Fruit fly (Drosophila melanogaster): Measurements from ENCODE around the gene CG11317.

CG11317 gene

dm6 chr3R:31059807-31060707 is 37.1 kb downstream of the CG11317 start:
- no peak for TF ChIP-seq dmrt93B (GFP tag; optimal IDR thresholded peaks at IDR 0.05)
- no peak for TF ChIP-seq Rel (GFP tag; optimal IDR thresholded peaks at IDR 0.05)
- TF ChIP-seq Rel (tag; optimal IDR thresholded peaks at IDR 0.05) = no peak
- TF ChIP-seq woc (GFP tag; optimal IDR thresholded peaks at IDR 0.05) = no peak
- TF ChIP-seq foxo (GFP tag; optimal IDR thresholded peaks at IDR 0.05) = peak in 1 of 2 experiments; percentile 33
- no peak for TF ChIP-seq Jra (GFP tag; optimal IDR thresholded peaks at IDR 0.05)
- TF ChIP-seq HLH106 (tag; optimal IDR thresholded peaks at IDR 0.05) = peak; percentile 25
- no peak for TF ChIP-seq Hr78 (GFP tag; optimal IDR thresholded peaks at IDR 0.05)
- TF ChIP-seq usp (GFP tag; optimal IDR thresholded peaks at IDR 0.05) = no peak
- no peak for TF ChIP-seq br (GFP tag; optimal IDR thresholded peaks at IDR 0.05)
- TF ChIP-seq lola (GFP tag; optimal IDR thresholded peaks at IDR 0.05) = no peak
- TF ChIP-seq brk (GFP tag; optimal IDR thresholded peaks at IDR 0.05) = no peak
- TF ChIP-seq N (GFP tag; optimal IDR thresholded peaks at IDR 0.05) = no peak
- TF ChIP-seq OdsH (GFP tag; optimal IDR thresholded peaks at IDR 0.05) = no peak
- no peak for TF ChIP-seq Sp1 (GFP tag; optimal IDR thresholded peaks at IDR 0.05)
- TF ChIP-seq dsf (GFP tag; optimal IDR thresholded peaks at IDR 0.05; ENCODE audit: borderline replicate concordance) = no peak
- TF ChIP-seq pan (optimal IDR thresholded peaks at IDR 0.05) = peak; percentile 45
- TF ChIP-seq fru (GFP tag; optimal IDR thresholded peaks at IDR 0.05) = peak; percentile 20
- no peak for TF ChIP-seq Dfd (GFP tag; optimal IDR thresholded peaks at IDR 0.05)
- TF ChIP-seq CrebA (GFP tag; optimal IDR thresholded peaks at IDR 0.05; ENCODE audit: borderline replicate concordance) = no peak
- TF ChIP-seq jim (GFP tag; optimal IDR thresholded peaks at IDR 0.05) = no peak
- peak; percentile 7 for TF ChIP-seq CG32264 (GFP tag; optimal IDR thresholded peaks at IDR 0.05)
- TF ChIP-seq GATAd (GFP tag; optimal IDR thresholded peaks at IDR 0.05) = no peak
- TF ChIP-seq rgr (GFP tag; optimal IDR thresholded peaks at IDR 0.05) = no peak
- no peak for TF ChIP-seq ey (GFP tag; optimal IDR thresholded peaks at IDR 0.05)
- no peak for TF ChIP-seq tai (GFP tag; optimal IDR thresholded peaks at IDR 0.05)
- TF ChIP-seq Vsx2 (GFP tag; optimal IDR thresholded peaks at IDR 0.05; ENCODE audit: partially characterized antibody) = no peak
- no peak for TF ChIP-seq dl (GFP tag; optimal IDR thresholded peaks at IDR 0.05; ENCODE audit: insufficient read depth in 1 of 2, partially characterized antibody in 2 of 2)
- TF ChIP-seq h (GFP tag; optimal IDR thresholded peaks at IDR 0.05) = no peak
- no peak for TF ChIP-seq Hnf4 (GFP tag; optimal IDR thresholded peaks at IDR 0.05)
- no peak for TF ChIP-seq CG9705 (GFP tag; optimal IDR thresholded peaks at IDR 0.05)
- TF ChIP-seq Dif (GFP tag; optimal IDR thresholded peaks at IDR 0.05; ENCODE audit: partially characterized antibody) = no peak
- TF ChIP-seq psq (GFP tag; optimal IDR thresholded peaks at IDR 0.05) = peak; percentile 52

- peak; percentile 81 for TF ChIP-seq fru (GFP tag; optimal IDR thresholded peaks at IDR 0.05)
- no peak for TF ChIP-seq Rel (GFP tag; optimal IDR thresholded peaks at IDR 0.05)
- peak; percentile 40 for TF ChIP-seq Rel (tag; optimal IDR thresholded peaks at IDR 0.05)
- no peak for TF ChIP-seq Hr78 (GFP tag; optimal IDR thresholded peaks at IDR 0.05)
- no peak for TF ChIP-seq GATAd (GFP tag; optimal IDR thresholded peaks at IDR 0.05)
- TF ChIP-seq lola (GFP tag; optimal IDR thresholded peaks at IDR 0.05) = no peak
- TF ChIP-seq CrebA (GFP tag; optimal IDR thresholded peaks at IDR 0.05; ENCODE audit: borderline replicate concordance) = no peak
- TF ChIP-seq Sp1 (GFP tag; optimal IDR thresholded peaks at IDR 0.05) = peak; percentile 90
- TF ChIP-seq Vsx2 (GFP tag; optimal IDR thresholded peaks at IDR 0.05; ENCODE audit: partially characterized antibody) = no peak
- peak; percentile 86 for TF ChIP-seq psq (GFP tag; optimal IDR thresholded peaks at IDR 0.05)
- no peak for TF ChIP-seq usp (GFP tag; optimal IDR thresholded peaks at IDR 0.05)
- peak; percentile 50 for TF ChIP-seq tai (GFP tag; optimal IDR thresholded peaks at IDR 0.05)
- no peak for TF ChIP-seq Abd-B (GFP tag; optimal IDR thresholded peaks at IDR 0.05)
- peak; percentile 89 for TF ChIP-seq OdsH (GFP tag; optimal IDR thresholded peaks at IDR 0.05)
- TF ChIP-seq Jra (GFP tag; optimal IDR thresholded peaks at IDR 0.05) = peak; percentile 53
- no peak for TF ChIP-seq Dfd (GFP tag; optimal IDR thresholded peaks at IDR 0.05)
- TF ChIP-seq sage (GFP tag; optimal IDR thresholded peaks at IDR 0.05) = peak; percentile 75
- TF ChIP-seq HLH106 (tag; optimal IDR thresholded peaks at IDR 0.05) = peak; percentile 89
- peak; percentile 74 for TF ChIP-seq Hnf4 (GFP tag; optimal IDR thresholded peaks at IDR 0.05)
- TF ChIP-seq h (GFP tag; optimal IDR thresholded peaks at IDR 0.05) = peak; percentile 89
- no peak for TF ChIP-seq Myc (optimal IDR thresholded peaks at IDR 0.05)
- peak; percentile 39 for TF ChIP-seq CG9705 (GFP tag; optimal IDR thresholded peaks at IDR 0.05)
- TF ChIP-seq N (GFP tag; optimal IDR thresholded peaks at IDR 0.05) = no peak
- TF ChIP-seq jim (GFP tag; optimal IDR thresholded peaks at IDR 0.05) = no peak
- TF ChIP-seq dmrt93B (GFP tag; optimal IDR thresholded peaks at IDR 0.05) = peak; percentile 72
- no peak for TF ChIP-seq pan (optimal IDR thresholded peaks at IDR 0.05)
- TF ChIP-seq dl (GFP tag; optimal IDR thresholded peaks at IDR 0.05; ENCODE audit: insufficient read depth in 1 of 2, partially characterized antibody in 2 of 2) = peak in 1 of 2 experiments; percentile 4
- TF ChIP-seq Mio (GFP tag; optimal IDR thresholded peaks at IDR 0.05) = peak; percentile 4
- no peak for TF ChIP-seq woc (GFP tag; optimal IDR thresholded peaks at IDR 0.05)
- TF ChIP-seq sv (GFP tag; optimal IDR thresholded peaks at IDR 0.05) = no peak
- TF ChIP-seq ey (GFP tag; optimal IDR thresholded peaks at IDR 0.05) = peak; percentile 70
- no peak for TF ChIP-seq Hr83 (GFP tag; optimal IDR thresholded peaks at IDR 0.05; ENCODE audit: poor library complexity, severe bottlenecking)
- TF ChIP-seq brk (GFP tag; optimal IDR thresholded peaks at IDR 0.05) = peak; percentile 83
- peak in 1 of 2 experiments; percentile 91 for TF ChIP-seq foxo (GFP tag; optimal IDR thresholded peaks at IDR 0.05)
- TF ChIP-seq rgr (GFP tag; optimal IDR thresholded peaks at IDR 0.05) = peak; percentile 89
- peak; percentile 66 for TF ChIP-seq br (GFP tag; optimal IDR thresholded peaks at IDR 0.05)
- no peak for TF ChIP-seq dsf (GFP tag; optimal IDR thresholded peaks at IDR 0.05; ENCODE audit: borderline replicate concordance)
- TF ChIP-seq CG32264 (GFP tag; optimal IDR thresholded peaks at IDR 0.05) = peak; percentile 35
- TF ChIP-seq Dif (GFP tag; optimal IDR thresholded peaks at IDR 0.05; ENCODE audit: partially characterized antibody) = peak; percentile 70
Measured at dm6 chr3R:31059036-31059806, 37.9 kb downstream of the CG11317 start.

All from whole organism, wandering third instar larva.